Fruit fly (Drosophila melanogaster) whole organism, pupa: Measurements from ENCODE around the gene ifc.

Experiments used
- CG10348 ChIP-seq: fragments of 200-800 bp; sonication (Bioruptor generic); IDR thresholded peaks from 2 replicates; pipeline ENCODE4 v1.3.6; 2022; ENCODE audit warnings: missing biosample characterization, missing genetic modification characterization
- CG12605 ChIP-seq: fragments of 200-800 bp; sonication (Bioruptor generic); IDR thresholded peaks from 2 replicates; pipeline ENCODE4 v1.3.6; 2022; ENCODE audit warnings: missing biosample characterization, missing genetic modification characterization
- CG13204 ChIP-seq: fragments of 200-800 bp; sonication (Bioruptor generic); optimal IDR thresholded peaks from 2 replicates; lab custom pipeline; 2018; ENCODE audit warnings: missing biosample characterization, mild to moderate bottlenecking, missing genetic modification characterization, moderate library complexity
- CG14655 ChIP-seq: fragments of 200-800 bp; sonication (Bioruptor generic); optimal IDR thresholded peaks from 3 replicates; lab custom pipeline; 2017; ENCODE audit warnings: mild to moderate bottlenecking, missing biosample characterization, missing genetic modification reagents, missing genetic modification characterization
- CG15710 ChIP-seq: fragments of 200-800 bp; sonication (Bioruptor generic); optimal IDR thresholded peaks from 2 replicates; lab custom pipeline; 2018; ENCODE audit warnings: missing biosample characterization, mild to moderate bottlenecking, missing genetic modification characterization, moderate library complexity
- CG17806 ChIP-seq: fragments of 200-800 bp; sonication (Bioruptor generic); optimal IDR thresholded peaks from 2 replicates; lab custom pipeline; 2018; ENCODE audit warnings: missing biosample characterization, mild to moderate bottlenecking, missing genetic modification characterization, moderate library complexity
- CG32121 ChIP-seq: fragments of 200-800 bp; sonication (Bioruptor generic); IDR thresholded peaks from 2 replicates; pipeline ENCODE4 v1.3.6; 2022; ENCODE audit warnings: missing biosample characterization, missing genetic modification characterization
- CG34367 ChIP-seq: fragments of 200-800 bp; sonication (Bioruptor generic); optimal IDR thresholded peaks from 2 replicates; lab custom pipeline; 2018; ENCODE audit warnings: missing biosample characterization, mild to moderate bottlenecking, missing genetic modification characterization
- CG4496 ChIP-seq: fragments of 200-800 bp; sonication (Bioruptor generic); IDR thresholded peaks from 3 replicates; pipeline ENCODE4 v1.3.6; 2022; ENCODE audit warnings: missing biosample characterization, missing genetic modification characterization
- CG8159 ChIP-seq: fragments of 200-800 bp; sonication (Bioruptor generic); optimal IDR thresholded peaks from 3 replicates; lab custom pipeline; 2018; ENCODE audit warnings: missing biosample characterization, mild to moderate bottlenecking, missing genetic modification characterization, moderate library complexity
- CG8301 ChIP-seq: fragments of 200-800 bp; sonication (Bioruptor generic); optimal IDR thresholded peaks from 2 replicates; lab custom pipeline; 2018; ENCODE audit warnings: missing biosample characterization, mild to moderate bottlenecking, missing genetic modification characterization
- CG9948 ChIP-seq: fragments of 200-800 bp; sonication (Bioruptor generic); optimal IDR thresholded peaks from 2 replicates; lab custom pipeline; 2018; ENCODE audit warnings: missing biosample characterization, mild to moderate bottlenecking, missing genetic modification characterization, moderate library complexity
- D1 ChIP-seq: fragments of 200-800 bp; sonication (Bioruptor generic); optimal IDR thresholded peaks from 2 replicates; lab custom pipeline; 2018; ENCODE audit warnings: missing biosample characterization, mild to moderate bottlenecking, missing genetic modification characterization, moderate library complexity
- EcR ChIP-seq: fragments of 200-800 bp; sonication (Bioruptor generic); optimal IDR thresholded peaks from 3 replicates; lab custom pipeline; 2019; ENCODE audit warnings: missing biosample characterization, missing genetic modification characterization, mild to moderate bottlenecking, moderate library complexity, missing genetic modification reagents
- Ets98B ChIP-seq: fragments of 200-800 bp; sonication (Bioruptor generic); IDR thresholded peaks from 2 replicates; pipeline ENCODE4 v1.3.6; 2022; ENCODE audit warnings: missing biosample characterization, missing genetic modification characterization
- Pif1A ChIP-seq: fragments of 200-800 bp; sonication (Bioruptor generic); optimal IDR thresholded peaks from 3 replicates; lab custom pipeline; 2016; ENCODE audit warnings: missing biosample characterization, missing genetic modification characterization
- Pif1B ChIP-seq: fragments of 200-800 bp; sonication (Bioruptor generic); optimal IDR thresholded peaks from 3 replicates; lab custom pipeline; 2016; ENCODE audit warnings: missing biosample characterization, missing genetic modification characterization
- Snoo ChIP-seq: fragments of 200-800 bp; sonication (Bioruptor generic); optimal IDR thresholded peaks from 3 replicates; lab custom pipeline; 2017; ENCODE audit warnings: missing biosample characterization, mild to moderate bottlenecking, missing genetic modification characterization, inconsistent platforms
- fd96Ca ChIP-seq: fragments of 200-800 bp; sonication (Bioruptor generic); IDR thresholded peaks from 3 replicates; pipeline ENCODE4 v1.3.6; 2022; ENCODE audit warnings: missing biosample characterization, missing genetic modification characterization
- gl ChIP-seq: fragments of 200-800 bp; sonication (Bioruptor generic); optimal IDR thresholded peaks from 2 replicates; lab custom pipeline; 2018; ENCODE audit warnings: missing biosample characterization, mild to moderate bottlenecking, missing genetic modification characterization
- rn ChIP-seq: fragments of 200-800 bp; sonication (Bioruptor generic); IDR thresholded peaks from 2 replicates; pipeline ENCODE4 v1.3.6; 2022; ENCODE audit warnings: missing biosample characterization, missing genetic modification characterization

Gene ifc

dm6 chr2L:5988115-5989092 is 2.3 kb downstream of the ifc start:
- TF ChIP-seq EcR (GFP tag; lab: Kevin White, UChicago) (no peak), Pif1A (no peak), CG4496 (GFP tag; lab: Robert Waterston, UW) (no peak), CG12605 (GFP tag; lab: Robert Waterston, UW) (no peak), CG14655 (no peak), CG10348 (GFP tag; lab: Robert Waterston, UW) (no peak), CG13204 (GFP tag; lab: Kevin White, UChicago) (no peak), CG9948 (tag; lab: Kevin White, UChicago) (no peak), CG32121 (GFP tag; lab: Robert Waterston, UW) (no peak), gl (tag; lab: Kevin White, UChicago) (no peak), fd96Ca (no peak), rn (GFP tag; lab: Robert Waterston, UW) (no peak), Pif1B (no peak), Snoo (tag; lab: Kevin White, UChicago) (no peak), D1 (tag; lab: Kevin White, UChicago) (no peak), CG34367 (no peak), Ets98B (GFP tag; lab: Robert Waterston, UW) (no peak), CG17806 (tag; lab: Kevin White, UChicago) (no peak), CG8159 (tag; lab: Kevin White, UChicago) (no peak)

dm6 chr2L:5990447-5990846 is 4.3 kb downstream of the ifc start:
- TF ChIP-seq gl (tag; lab: Kevin White, UChicago) (no peak), fd96Ca (0 out of 3 replicates have a peak, but pooled peaks have one; percentile 34), CG12605 (GFP tag; lab: Robert Waterston, UW) (no peak), CG13204 (GFP tag; lab: Kevin White, UChicago) (peak; percentile 45)

dm6 chr2L:5997609-5998229 is 11.6 kb downstream of the ifc start:
- peak; percentile 6 for TF ChIP-seq CG8159 (tag; lab: Kevin White, UChicago)
- TF ChIP-seq CG14655 = no peak
- peak; percentile 15 for TF ChIP-seq CG34367
- TF ChIP-seq Ets98B (GFP tag; lab: Robert Waterston, UW) = no peak
- no peak for TF ChIP-seq CG10348 (GFP tag; lab: Robert Waterston, UW)
- TF ChIP-seq CG17806 (tag; lab: Kevin White, UChicago) = no peak
- TF ChIP-seq Snoo (tag; lab: Kevin White, UChicago) = peak; percentile 31
- TF ChIP-seq CG9948 (tag; lab: Kevin White, UChicago) = no peak
- no peak for TF ChIP-seq rn (GFP tag; lab: Robert Waterston, UW)
- no peak for TF ChIP-seq EcR (GFP tag; lab: Kevin White, UChicago)
- peak; percentile 10; the same call in 2 of the 3 replicates for TF ChIP-seq CG4496 (GFP tag; lab: Robert Waterston, UW)
- peak; percentile 10 for TF ChIP-seq CG13204 (GFP tag; lab: Kevin White, UChicago)
- no peak for TF ChIP-seq CG32121 (GFP tag; lab: Robert Waterston, UW)
- no peak for TF ChIP-seq D1 (tag; lab: Kevin White, UChicago)
- TF ChIP-seq CG12605 (GFP tag; lab: Robert Waterston, UW) = no peak
- no peak for TF ChIP-seq CG8301 (tag; lab: Kevin White, UChicago)
- TF ChIP-seq CG15710 (tag; lab: Kevin White, UChicago) = peak; percentile 39
- no peak for TF ChIP-seq fd96Ca
- TF ChIP-seq gl (tag; lab: Kevin White, UChicago) = peak; percentile 34
- no peak for TF ChIP-seq Pif1B
- no peak for TF ChIP-seq Pif1A

dm6 chr2L:5998383-5998782 is 12.2 kb downstream of the ifc start:
- TF ChIP-seq CG4496 (GFP tag; lab: Robert Waterston, UW) = 0 out of 3 replicates have a peak, but pooled peaks have one; percentile 3
- no peak for TF ChIP-seq CG34367

dm6 chr2L:5999247-5999646 is 13.1 kb downstream of the ifc start, which contains the start of gene Kdm5:
Kdm5 (minus strand) TSS chr2L:5999501.
- TF ChIP-seq gl (tag; lab: Kevin White, UChicago) = no peak
- TF ChIP-seq CG8159 (tag; lab: Kevin White, UChicago) = peak; percentile 2
- TF ChIP-seq CG12605 (GFP tag; lab: Robert Waterston, UW) = no peak
- TF ChIP-seq Pif1A = no peak
- no peak for TF ChIP-seq CG15710 (tag; lab: Kevin White, UChicago)
- peak; percentile 9 for TF ChIP-seq CG17806 (tag; lab: Kevin White, UChicago)
- TF ChIP-seq CG4496 (GFP tag; lab: Robert Waterston, UW) = peak; percentile 51; the same call in 1 of the 3 replicates
- TF ChIP-seq D1 (tag; lab: Kevin White, UChicago) = no peak
- TF ChIP-seq CG8301 (tag; lab: Kevin White, UChicago) = no peak
- no peak for TF ChIP-seq CG14655
- TF ChIP-seq CG34367 = no peak
- TF ChIP-seq rn (GFP tag; lab: Robert Waterston, UW) = no peak
- TF ChIP-seq CG32121 (GFP tag; lab: Robert Waterston, UW) = peak; percentile 34; the same call in 1 of the 2 replicates
- no peak for TF ChIP-seq CG10348 (GFP tag; lab: Robert Waterston, UW)
- TF ChIP-seq CG13204 (GFP tag; lab: Kevin White, UChicago) = no peak
- no peak for TF ChIP-seq Pif1B
- peak; percentile 24 for TF ChIP-seq EcR (GFP tag; lab: Kevin White, UChicago)
- TF ChIP-seq CG9948 (tag; lab: Kevin White, UChicago) = no peak
- TF ChIP-seq fd96Ca = 0 out of 3 replicates have a peak, but pooled peaks have one; percentile 10
- TF ChIP-seq Snoo (tag; lab: Kevin White, UChicago) = peak; percentile 41
- TF ChIP-seq Ets98B (GFP tag; lab: Robert Waterston, UW) = peak; percentile 46
